Fruit fly (Drosophila melanogaster) ovary, adult (tissue): Measurements from ENCODE around the gene Kaz-m1.

Experiments
- CG17801 ChIP-seq: fragments of 200-800 bp; optimal IDR thresholded peaks from 2 replicates; lab custom pipeline; 2019; ENCODE audit warnings: missing biosample characterization, mild to moderate bottlenecking, missing genetic modification characterization, moderate library complexity; ENCODE audit not compliant: partially characterized antibody

Gene Kaz-m1

DNA sequence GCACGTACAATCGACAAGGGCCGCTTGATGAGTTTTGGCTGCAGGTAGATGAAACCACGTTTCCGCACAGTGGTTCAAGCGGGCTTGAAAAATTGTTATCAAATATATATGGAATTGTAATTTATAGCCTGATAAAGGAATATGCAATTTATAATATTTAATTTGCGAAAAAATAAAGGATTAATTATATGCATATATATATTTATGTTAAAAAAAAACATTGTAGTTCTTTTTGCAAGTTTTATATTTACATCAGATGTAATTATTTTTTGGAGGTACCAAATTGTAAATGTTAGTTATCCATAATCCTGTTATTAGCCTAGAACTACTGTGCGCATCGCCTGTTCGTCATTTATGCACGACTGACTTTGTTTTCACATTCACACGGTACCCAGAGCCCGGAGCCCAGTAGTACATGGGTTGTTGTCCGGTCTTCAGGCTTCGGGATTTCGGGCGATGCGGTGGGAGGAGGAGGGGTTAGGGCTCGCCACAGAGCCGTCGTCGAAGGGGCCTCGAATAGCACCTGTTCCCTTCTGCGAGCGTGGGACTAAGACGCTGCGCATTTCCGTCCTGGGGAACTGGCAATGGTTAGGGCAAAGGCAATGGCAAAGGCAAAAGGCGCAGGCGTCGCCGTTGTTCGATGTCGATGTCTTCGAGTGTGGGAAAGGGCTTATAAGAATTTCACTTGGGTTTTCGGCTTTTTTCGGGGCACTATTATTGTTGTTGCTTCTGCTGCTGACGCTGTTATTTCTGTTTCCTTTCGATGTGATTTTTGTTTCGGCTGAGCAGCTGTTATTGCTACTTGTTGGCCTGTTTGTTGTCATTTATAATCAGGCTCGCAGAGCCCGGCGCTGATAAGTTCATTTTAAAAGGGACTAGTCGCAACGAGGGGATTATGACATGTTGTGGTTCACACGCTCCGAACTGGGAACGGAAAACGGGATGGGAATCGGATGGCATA, 3.5 kb downstream of the Kaz-m1 start:
- no peak for TF ChIP-seq CG17801 (GFP tag; lab: Kevin White, UChicago)

DNA sequence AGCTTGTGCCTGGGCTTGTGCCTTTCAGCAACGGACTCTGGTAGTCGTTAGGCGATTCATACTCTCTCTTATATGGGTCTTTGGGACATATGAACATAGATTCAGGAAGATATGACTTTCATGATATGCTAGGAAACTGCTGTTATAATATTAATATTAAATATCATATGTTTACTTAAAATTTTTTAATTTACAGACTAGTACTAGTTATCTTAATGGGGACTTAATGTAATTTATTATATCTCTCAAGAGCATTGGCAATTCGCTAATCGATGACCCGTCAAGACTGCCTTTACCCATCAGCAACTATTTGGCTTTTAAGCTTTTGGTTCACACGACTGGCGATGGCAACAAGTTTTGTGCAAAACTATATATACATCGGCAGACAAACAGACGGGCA, 4.7 kb downstream of the Kaz-m1 start:
- no peak for TF ChIP-seq CG17801 (GFP tag; lab: Kevin White, UChicago)

DNA sequence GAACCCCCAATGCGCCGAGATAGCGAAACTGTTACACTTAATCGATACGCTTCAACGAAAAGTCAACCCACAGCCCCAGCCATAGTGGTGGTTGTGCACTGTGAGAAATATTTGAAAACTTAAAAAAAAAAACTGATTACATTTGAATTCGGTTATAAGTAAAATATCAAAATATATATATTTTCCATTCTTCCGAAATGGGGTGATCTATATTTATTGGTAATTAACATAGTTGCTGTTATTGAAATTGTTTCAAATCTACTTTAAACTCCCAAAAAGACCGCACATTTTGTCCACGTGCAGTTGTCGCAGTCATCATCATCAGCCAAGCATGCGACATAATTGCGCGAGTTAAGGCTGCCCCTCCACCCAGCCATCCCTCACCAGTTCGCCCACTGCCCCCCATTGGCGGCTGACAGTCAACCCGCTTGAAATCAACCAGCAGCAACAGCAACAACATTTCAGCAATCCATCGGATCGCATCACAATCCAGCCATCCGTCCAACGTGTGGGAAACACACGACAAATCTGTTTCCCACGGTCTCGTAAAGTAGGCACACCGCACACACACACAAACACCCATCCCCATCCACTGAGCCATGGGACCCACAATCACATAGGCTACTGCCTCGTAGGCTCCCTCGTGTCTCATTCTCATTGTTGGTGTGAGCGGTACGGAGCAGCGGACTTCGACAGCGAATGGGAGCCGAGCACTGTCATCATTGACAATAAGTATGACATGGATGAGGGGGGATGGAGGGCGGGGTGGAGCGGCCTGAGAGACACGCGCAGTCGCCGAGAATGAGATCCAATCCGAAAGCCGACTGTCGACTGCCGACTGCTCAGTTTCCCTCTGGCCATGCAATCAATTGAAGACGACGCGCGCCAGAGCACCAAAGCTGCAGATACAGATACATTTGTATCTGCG, 6.0 kb downstream of the Kaz-m1 start:
- TF ChIP-seq CG17801 (GFP tag; lab: Kevin White, UChicago) = no peak

DNA sequence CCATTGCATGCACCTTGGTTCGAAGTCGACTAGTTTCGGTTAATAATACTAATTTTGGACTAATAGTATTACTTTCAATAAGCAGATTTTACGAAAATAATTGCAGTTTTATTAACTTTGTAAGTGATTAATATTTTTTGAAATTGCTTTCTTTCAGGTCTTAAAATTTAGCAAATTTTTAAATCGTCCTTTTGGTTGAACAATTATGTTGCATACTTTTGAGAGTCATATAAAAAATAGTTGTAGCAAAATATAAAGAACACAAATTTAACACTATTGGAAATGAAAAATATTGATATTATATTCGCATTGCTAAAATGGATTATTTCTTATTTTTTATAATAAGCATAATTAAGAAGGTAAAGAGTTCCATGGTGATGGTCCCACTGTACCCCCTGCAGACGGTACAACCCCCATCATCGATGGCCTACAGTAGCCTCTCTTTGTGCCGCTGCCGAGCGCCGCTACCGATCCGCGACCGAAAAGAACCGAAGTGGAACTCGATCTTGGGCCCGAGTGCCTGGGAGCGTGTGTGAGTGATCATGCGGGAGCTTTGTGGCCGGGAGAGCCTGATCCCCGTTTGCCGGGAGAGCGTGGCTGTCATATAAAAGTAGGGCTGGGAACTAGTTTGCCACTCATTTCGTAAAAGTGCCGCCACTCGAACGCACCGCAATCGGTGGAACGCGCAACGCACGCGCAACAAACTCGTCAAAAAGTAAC, 6.8 kb downstream of the Kaz-m1 start:
- TF ChIP-seq CG17801 (GFP tag; lab: Kevin White, UChicago) = peak; percentile 5

DNA sequence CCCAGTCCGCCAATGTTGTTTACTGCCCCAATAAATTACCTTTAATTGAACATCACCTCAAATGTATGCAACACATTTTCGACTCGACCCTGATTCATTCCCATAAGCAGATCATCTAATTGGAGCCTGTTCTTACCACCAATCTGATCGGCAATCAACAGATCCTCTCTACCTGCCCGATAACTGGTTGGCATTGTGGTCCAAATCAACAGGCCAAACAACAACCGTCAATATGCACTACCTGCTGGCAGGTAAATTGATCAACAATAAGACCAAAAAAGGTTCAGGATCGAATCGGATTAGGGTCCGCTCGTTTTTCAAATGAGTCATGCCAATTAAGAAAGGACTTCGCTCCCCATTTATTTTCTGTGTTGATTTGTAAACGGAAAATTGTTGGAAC, 8.7 kb downstream of the Kaz-m1 start:
- no peak for TF ChIP-seq CG17801 (GFP tag; lab: Kevin White, UChicago)

DNA sequence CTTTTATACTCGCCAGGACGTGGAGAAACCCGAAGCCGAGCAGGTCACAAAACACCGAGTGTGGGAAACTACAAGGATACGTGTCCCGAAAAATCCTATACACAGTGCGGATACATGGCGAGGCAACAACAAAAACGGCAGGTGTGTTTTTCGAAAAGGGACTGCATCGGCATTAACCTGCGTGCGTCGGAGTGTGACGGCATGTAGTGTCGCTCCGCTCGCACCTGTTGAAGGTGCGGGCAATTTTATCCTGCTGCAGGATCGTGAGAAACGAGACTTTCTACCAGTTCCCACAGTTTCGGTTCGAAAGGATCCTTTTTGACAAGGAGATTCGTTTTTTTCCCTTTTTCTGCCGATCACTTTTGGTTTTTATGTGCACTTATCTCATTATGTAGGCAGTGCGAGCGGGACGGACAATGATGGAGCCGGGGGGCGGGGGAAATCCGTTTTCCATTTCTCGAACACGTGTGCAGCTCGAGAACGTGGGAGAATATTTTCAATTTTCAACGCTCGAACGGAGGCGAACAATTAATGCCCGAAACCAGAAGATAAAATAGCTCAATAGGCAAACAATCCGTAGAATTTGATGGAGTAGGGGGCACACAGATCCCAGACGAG, 10.2 kb downstream of the Kaz-m1 start:
- TF ChIP-seq CG17801 (GFP tag; lab: Kevin White, UChicago) = no peak

DNA sequence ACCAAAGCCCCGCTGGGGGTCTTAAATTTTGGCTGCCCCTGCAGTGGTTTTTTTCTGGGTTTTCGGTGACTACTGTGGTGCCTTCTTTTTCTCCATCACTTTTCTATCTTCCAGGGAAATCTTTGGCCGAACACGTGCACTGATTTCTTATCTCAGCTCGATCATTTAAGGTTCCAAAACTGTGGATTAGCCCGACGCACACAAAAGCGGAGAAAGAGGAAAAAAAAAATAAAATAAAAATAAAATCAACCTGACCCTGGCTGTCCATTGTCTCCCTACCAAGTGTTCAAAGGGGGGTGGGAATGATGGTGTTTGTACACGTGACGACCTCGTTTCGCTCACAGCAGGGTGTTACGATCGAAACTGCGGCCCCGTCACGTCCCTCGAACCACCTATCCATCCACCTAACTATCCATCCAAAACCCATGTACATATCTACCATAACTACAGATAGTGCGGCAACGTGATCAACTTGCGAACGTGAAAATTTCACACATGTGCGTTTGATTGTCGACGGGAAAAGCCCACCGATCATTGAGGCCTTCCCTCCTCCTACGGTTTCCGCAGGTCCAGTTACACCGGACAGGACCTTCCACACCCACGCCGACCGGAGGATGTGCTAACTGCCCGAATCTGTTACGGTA, 12.2 kb downstream of the Kaz-m1 start:
- TF ChIP-seq CG17801 (GFP tag; lab: Kevin White, UChicago) = no peak

DNA sequence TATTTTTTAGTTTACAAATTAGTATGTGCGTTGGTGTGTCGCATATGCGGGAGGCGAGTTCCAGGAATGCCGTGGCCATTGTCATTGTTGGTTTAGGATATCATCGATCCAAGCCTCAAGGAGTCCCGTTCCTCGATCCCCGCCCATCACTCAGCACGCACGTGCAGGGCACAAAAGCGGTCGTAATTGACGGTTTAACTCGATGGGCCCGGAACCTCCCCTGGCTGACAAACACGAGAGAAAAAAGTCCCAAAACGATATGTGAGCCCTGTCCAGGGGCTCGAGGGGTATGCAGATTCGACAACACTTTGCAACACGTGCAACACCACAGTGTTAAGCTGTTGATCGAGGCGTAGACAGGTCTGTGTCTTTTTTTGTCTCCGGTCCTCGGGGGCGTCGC, 13.4 kb downstream of the Kaz-m1 start:
- TF ChIP-seq CG17801 (GFP tag; lab: Kevin White, UChicago) = no peak

DNA sequence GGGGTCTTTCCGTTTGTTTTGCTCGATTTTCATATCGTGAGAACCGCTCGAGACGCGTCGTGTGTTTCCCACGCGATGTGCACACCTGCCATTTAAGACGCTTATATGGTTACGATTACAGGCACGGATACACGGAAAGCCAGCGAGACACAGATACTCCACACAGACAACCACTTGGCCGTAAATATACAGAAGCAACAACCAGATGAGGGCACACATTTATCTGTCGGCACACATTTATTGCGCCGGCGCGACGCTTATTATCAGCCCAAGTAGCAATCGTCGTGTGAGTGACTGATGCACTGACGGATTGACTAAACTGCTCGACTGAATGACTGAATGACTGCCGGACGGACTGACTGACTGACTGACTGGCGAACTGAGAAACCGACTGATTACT, 16.0 kb downstream of the Kaz-m1 start:
- no peak for TF ChIP-seq CG17801 (GFP tag; lab: Kevin White, UChicago)

DNA sequence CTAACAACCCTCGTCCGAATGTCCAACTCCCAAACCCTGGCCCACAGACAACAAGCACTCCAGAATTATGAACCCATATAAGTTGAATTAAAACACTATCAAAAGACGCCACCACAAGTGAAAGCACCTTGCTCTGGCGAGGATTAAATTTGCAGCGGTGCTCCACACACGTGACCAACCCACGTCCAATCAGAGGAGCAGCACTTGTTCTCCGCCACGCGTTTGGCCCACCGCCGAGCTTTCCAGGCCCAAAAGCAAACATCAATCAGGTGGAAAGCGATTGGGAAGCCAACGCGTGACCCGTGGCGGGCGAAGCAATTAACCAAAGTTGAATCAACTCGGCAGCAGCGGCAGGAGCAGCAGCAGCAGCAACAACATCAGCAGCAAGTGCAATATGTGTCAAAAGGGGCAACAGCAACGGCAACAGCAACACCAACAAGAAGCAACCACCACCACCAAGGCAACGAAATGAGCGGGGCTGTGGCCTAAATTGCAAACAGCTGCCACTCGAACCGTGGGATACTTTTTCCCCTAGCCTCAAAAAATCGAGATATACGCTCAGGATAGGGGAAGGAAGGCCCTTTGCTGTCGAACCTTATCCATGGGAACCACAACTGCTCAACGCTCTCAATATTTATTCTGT, 17.6 kb downstream of the Kaz-m1 start:
- TF ChIP-seq CG17801 (GFP tag; lab: Kevin White, UChicago) = no peak

DNA sequence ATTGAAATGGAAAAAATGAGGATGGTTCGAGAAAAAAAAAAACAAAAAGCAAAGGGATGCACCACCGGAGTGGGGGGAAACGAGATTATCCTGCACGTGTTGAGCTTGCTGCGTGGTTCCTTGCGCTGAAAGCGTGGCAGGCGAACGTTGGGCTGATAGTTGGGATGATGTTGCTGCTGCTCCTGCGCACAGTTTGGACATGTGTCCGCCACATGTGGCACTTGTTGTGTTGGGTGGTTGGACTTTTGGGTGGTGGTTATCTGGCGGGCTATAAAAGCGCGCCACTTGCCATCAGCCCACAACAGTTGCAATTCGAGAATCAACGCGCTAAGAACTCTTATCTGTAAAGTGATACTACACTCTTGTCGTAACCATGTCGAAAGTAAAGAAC, 18.1 kb downstream of the Kaz-m1 start:
- TF ChIP-seq CG17801 (GFP tag; lab: Kevin White, UChicago) = no peak

DNA sequence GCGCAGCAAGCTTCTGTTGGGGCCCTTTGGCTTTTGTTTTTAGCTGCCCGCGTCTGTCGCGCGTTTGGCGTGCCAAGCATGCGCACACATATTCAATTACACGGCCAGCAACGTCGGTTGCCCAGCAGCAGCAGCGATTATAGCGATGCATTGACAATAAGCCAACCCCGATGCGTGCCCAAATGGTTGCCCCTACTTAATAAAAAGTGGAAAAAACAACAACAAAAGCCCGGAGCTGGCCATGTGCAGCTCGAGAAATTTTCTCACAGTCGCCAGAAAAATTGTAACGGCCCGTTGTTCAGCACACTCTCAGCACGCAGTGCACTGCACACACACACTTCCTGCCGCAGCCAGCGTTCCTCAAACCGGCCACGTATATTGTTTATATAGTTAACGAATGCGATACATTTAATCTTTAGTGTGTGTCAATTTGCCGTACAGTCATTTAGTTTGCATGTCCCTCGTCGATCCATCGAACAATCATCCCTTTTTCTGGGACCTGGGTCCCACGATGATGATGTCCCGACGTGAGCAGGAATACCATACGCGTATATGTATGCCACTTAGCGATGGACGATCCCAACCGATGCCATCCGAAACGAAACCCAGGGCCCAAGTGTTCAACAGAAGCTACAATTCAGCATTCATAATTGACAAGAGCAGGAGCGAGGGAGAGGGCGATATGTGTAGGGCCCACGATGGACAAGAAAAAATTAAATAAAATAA, 20.3 kb downstream of the Kaz-m1 start:
- no peak for TF ChIP-seq CG17801 (GFP tag; lab: Kevin White, UChicago)

DNA sequence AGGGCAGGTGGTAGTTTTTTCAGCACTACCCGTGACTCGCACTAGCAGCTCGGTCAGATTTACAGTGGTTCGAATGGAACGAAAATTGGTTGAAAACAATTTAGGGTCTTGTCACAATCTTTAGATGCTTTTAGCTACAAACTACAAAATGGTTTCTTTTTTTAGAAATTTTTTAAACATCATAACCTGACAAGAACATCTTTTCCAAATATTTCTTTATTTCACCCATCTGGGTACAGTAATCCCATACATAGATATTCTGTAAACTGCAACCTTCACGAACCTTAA, 20.8 kb downstream of the Kaz-m1 start:
- no peak for TF ChIP-seq CG17801 (GFP tag; lab: Kevin White, UChicago)
